Worm (Caenorhabditis elegans): Measurements from ENCODE around the gene let-653.

- TF ChIP-seq ref-2 (tag; optimal IDR thresholded peaks at IDR 0.05), result no peak
- TF ChIP-seq madf-2 (tag; optimal IDR thresholded peaks at IDR 0.05), result no peak
Observed at ce11 chrIV:11902832-11903231, 17.4 kb downstream of the let-653 start.

Measured in whole organism, late embryonic.